Worm (Caenorhabditis elegans) whole organism, L4 larva: ENCODE data around the gene trcs-1.
A peak's percentile ranks its signal among the peaks of the same experiment; 100 is the strongest.

ENCODE experiments used
- D1046.2 ChIP-seq: fragments of 200-800 bp; sonication (Bioruptor generic); IDR thresholded peaks from 2 replicates; pipeline ENCODE4 v1.3.6; 2022; ENCODE audit warnings: missing genetic modification characterization, missing compliant biosample characterization
- F44E2.7 ChIP-seq: fragments of 200-800 bp; sonication (Bioruptor generic); IDR thresholded peaks from 2 replicates; pipeline ENCODE4 v2.1.2; 2022; ENCODE audit warnings: missing genetic modification characterization, missing compliant biosample characterization
- F49E8.2 ChIP-seq: sonication (generic microtip); optimal IDR thresholded peaks from 2 replicates; lab custom pipeline; 2016; ENCODE audit warnings: missing compliant biosample characterization, mild to moderate bottlenecking, missing genetic modification characterization, borderline replicate concordance
- T20F7.1 ChIP-seq: fragments of 200-800 bp; sonication (Bioruptor generic); optimal IDR thresholded peaks from 2 replicates; lab custom pipeline; 2018; ENCODE audit warnings: mild to moderate bottlenecking, missing genetic modification characterization, missing compliant biosample characterization
- T26A8.4 ChIP-seq: fragments of 200-800 bp; sonication (Bioruptor generic); IDR thresholded peaks from 2 replicates; pipeline ENCODE4 v1.3.6; 2022; ENCODE audit warnings: missing genetic modification characterization, missing compliant biosample characterization
- Y5F2A.4 ChIP-seq: fragments of 200-800 bp; sonication (Bioruptor generic); optimal IDR thresholded peaks from 2 replicates; lab custom pipeline; 2018; ENCODE audit warnings: mild to moderate bottlenecking, missing genetic modification characterization, missing compliant biosample characterization
- Y75B8A.6 ChIP-seq: fragments of 200-800 bp; sonication (Bioruptor generic); IDR thresholded peaks from 2 replicates; pipeline ENCODE4 v1.3.6; 2022; ENCODE audit warnings: missing genetic modification reagents, missing genetic modification characterization, missing compliant biosample characterization
- ZK337.2 ChIP-seq: fragments of 200-800 bp; sonication (Bioruptor generic); IDR thresholded peaks from 2 replicates; pipeline ENCODE4 v1.3.6; 2022; ENCODE audit warnings: missing genetic modification reagents, missing genetic modification characterization, missing compliant biosample characterization
- aha-1 ChIP-seq: fragments of 150-350 bp; peaks from one replicate; lab custom pipeline; 2014; ENCODE audit warnings: missing biosample characterization, missing genetic modification characterization
- aly-2 ChIP-seq: sonication (generic microtip); optimal IDR thresholded peaks from 2 replicates; lab custom pipeline; 2018; ENCODE audit warnings: missing biosample characterization, missing genetic modification characterization
- ama-1 ChIP-seq: fragments of 150-350 bp; optimal IDR thresholded peaks from 2 replicates; lab custom pipeline; 2014; ENCODE audit warnings: inconsistent platforms, mixed read lengths
- arid-1 ChIP-seq: fragments of 200-800 bp; sonication (Bioruptor generic); conservative IDR thresholded peaks from 2 replicates; pipeline ENCODE4 v1.3.6; 2022; ENCODE audit warnings: missing genetic modification reagents, missing genetic modification characterization, missing compliant biosample characterization
- attf-4 ChIP-seq: sonication (generic microtip); optimal IDR thresholded peaks from 3 replicates; lab custom pipeline; 2017; ENCODE audit warnings: missing biosample characterization, missing genetic modification characterization
- ceh-28 ChIP-seq: fragments of 150-350 bp; optimal IDR thresholded peaks from 2 replicates; lab custom pipeline; 2014; ENCODE audit warnings: missing biosample characterization, missing genetic modification reagents, missing genetic modification characterization
- ceh-62 ChIP-seq: sonication (generic microtip); optimal IDR thresholded peaks from 2 replicates; lab custom pipeline; 2017; ENCODE audit warnings: missing biosample characterization, missing genetic modification characterization
- cey-2 ChIP-seq: sonication (generic microtip); optimal IDR thresholded peaks from 3 replicates; lab custom pipeline; 2017; ENCODE audit warnings: missing genetic modification characterization, mild to moderate bottlenecking, missing compliant biosample characterization, antibody characterized with exemption, borderline replicate concordance; ENCODE audit not compliant: insufficient read depth
- daf-12 ChIP-seq: fragments of 150-350 bp; optimal IDR thresholded peaks from 2 replicates; lab custom pipeline; 2014; ENCODE audit warnings: missing biosample characterization, missing genetic modification reagents, missing genetic modification characterization
- daf-16 ChIP-seq, 3 experiments: sonication (generic microtip); optimal IDR thresholded peaks; 2 replicates each; lab custom pipeline; 2016 to 2017; ENCODE audit warnings: missing genetic modification characterization in 3 of 3, missing genetic modification reagents in 3 of 3, mild to moderate bottlenecking in 2 of 3, missing compliant biosample characterization in 2 of 3, missing biosample characterization in 1 of 3, moderate library complexity in 1 of 3
- daf-8 ChIP-seq: fragments of 200-800 bp; sonication (Bioruptor generic); IDR thresholded peaks from 2 replicates; pipeline ENCODE4 v1.3.6; 2022; ENCODE audit warnings: missing genetic modification characterization, missing compliant biosample characterization
- dmd-6 ChIP-seq: fragments of 200-800 bp; sonication (Bioruptor generic); IDR thresholded peaks from 2 replicates; pipeline ENCODE4 v1.3.6; 2022; ENCODE audit warnings: missing genetic modification reagents, missing genetic modification characterization, missing compliant biosample characterization
- dpl-1 ChIP-seq: fragments of 150-350 bp; optimal IDR thresholded peaks from 2 replicates; lab custom pipeline; 2014; ENCODE audit warnings: missing biosample characterization, missing genetic modification reagents, missing genetic modification characterization
- duxl-1 ChIP-seq: sonication (generic microtip); optimal IDR thresholded peaks from 2 replicates; lab custom pipeline; 2016; ENCODE audit warnings: mild to moderate bottlenecking, missing genetic modification characterization, moderate library complexity, missing compliant biosample characterization; ENCODE audit not compliant: poor library complexity
- dve-1 ChIP-seq: sonication (generic microtip); optimal IDR thresholded peaks from 2 replicates; lab custom pipeline; 2017; ENCODE audit warnings: antibody characterized with exemption, mild to moderate bottlenecking, missing genetic modification characterization, missing compliant biosample characterization; ENCODE audit not compliant: insufficient read depth
- fkh-10 ChIP-seq: fragments of 150-350 bp; optimal IDR thresholded peaks from 2 replicates; lab custom pipeline; 2014; ENCODE audit warnings: missing biosample characterization, missing genetic modification reagents, missing genetic modification characterization
- gei-8 ChIP-seq: fragments of 200-800 bp; sonication (Bioruptor generic); optimal IDR thresholded peaks from 2 replicates; lab custom pipeline; 2018; ENCODE audit warnings: mild to moderate bottlenecking, missing genetic modification characterization, missing compliant biosample characterization
- hlh-11 ChIP-seq: fragments of 200-800 bp; sonication (Bioruptor generic); optimal IDR thresholded peaks from 2 replicates; lab custom pipeline; 2018; ENCODE audit warnings: mild to moderate bottlenecking, missing genetic modification characterization, missing compliant biosample characterization
- lim-7 ChIP-seq: fragments of 200-800 bp; sonication (Bioruptor generic); IDR thresholded peaks from 2 replicates; pipeline ENCODE4 v1.3.6; 2022; ENCODE audit warnings: missing genetic modification characterization, missing compliant biosample characterization
- lin-29 ChIP-seq: fragments of 200-800 bp; sonication (Bioruptor generic); IDR thresholded peaks from 2 replicates; pipeline ENCODE4 v1.3.6; 2022; ENCODE audit warnings: missing genetic modification reagents, missing genetic modification characterization, missing compliant biosample characterization
- madf-9 ChIP-seq: fragments of 200-800 bp; sonication (Bioruptor generic); conservative IDR thresholded peaks from 2 replicates; pipeline ENCODE4 v1.3.6; 2022; ENCODE audit warnings: missing genetic modification reagents, missing genetic modification characterization, missing compliant biosample characterization
- mdt-29 ChIP-seq: fragments of 200-800 bp; sonication (Bioruptor generic); IDR thresholded peaks from 2 replicates; pipeline ENCODE4 v1.3.6; 2022; ENCODE audit warnings: missing genetic modification reagents, missing genetic modification characterization, missing compliant biosample characterization
- mes-2 ChIP-seq: sonication (generic microtip); optimal IDR thresholded peaks from 2 replicates; lab custom pipeline; 2016; ENCODE audit warnings: missing genotype, mild to moderate bottlenecking, missing genetic modification characterization, missing compliant biosample characterization; ENCODE audit not compliant: poor library complexity, severe bottlenecking
- mxl-2 ChIP-seq: fragments of 200-800 bp; sonication (Bioruptor generic); conservative IDR thresholded peaks from 2 replicates; pipeline ENCODE4 v1.3.6; 2022; ENCODE audit warnings: missing genetic modification reagents, missing genetic modification characterization, missing compliant biosample characterization
- nhr-10 ChIP-seq: fragments of 150-350 bp; optimal IDR thresholded peaks from 2 replicates; lab custom pipeline; 2014; ENCODE audit warnings: missing biosample characterization, missing genetic modification characterization
- nhr-102 ChIP-seq: sonication (generic microtip); optimal IDR thresholded peaks from 2 replicates; lab custom pipeline; 2016; ENCODE audit warnings: mild to moderate bottlenecking, missing genetic modification characterization, moderate library complexity, missing compliant biosample characterization
- nhr-111 ChIP-seq: fragments of 200-800 bp; sonication (Bioruptor generic); optimal IDR thresholded peaks from 2 replicates; lab custom pipeline; 2018; ENCODE audit warnings: mild to moderate bottlenecking, missing genetic modification characterization, missing compliant biosample characterization
- nhr-28 ChIP-seq: fragments of 150-350 bp; optimal IDR thresholded peaks from 2 replicates; lab custom pipeline; 2014; ENCODE audit warnings: missing biosample characterization, missing genetic modification characterization
- nhr-42 ChIP-seq: fragments of 200-800 bp; sonication (Bioruptor generic); IDR thresholded peaks from 2 replicates; pipeline ENCODE4 v1.3.6; 2022; ENCODE audit warnings: missing genetic modification characterization, missing compliant biosample characterization
- nhr-6 ChIP-seq: fragments of 150-350 bp; optimal IDR thresholded peaks from 2 replicates; lab custom pipeline; 2014; ENCODE audit warnings: missing biosample characterization, missing genetic modification characterization
- nhr-76 ChIP-seq: fragments of 150-350 bp; optimal IDR thresholded peaks from 2 replicates; lab custom pipeline; 2014; ENCODE audit warnings: missing biosample characterization, missing genetic modification characterization
- php-3 ChIP-seq: fragments of 200-800 bp; sonication (Bioruptor generic); IDR thresholded peaks from 2 replicates; pipeline ENCODE4 v1.3.6; 2022; ENCODE audit warnings: missing genetic modification reagents, missing genetic modification characterization, missing compliant biosample characterization
- pqm-1 ChIP-seq: sonication (generic microtip); optimal IDR thresholded peaks from 2 replicates; lab custom pipeline; 2017; ENCODE audit warnings: missing biosample characterization, missing genetic modification characterization
- sdz-12 ChIP-seq: fragments of 200-800 bp; sonication (Bioruptor generic); optimal IDR thresholded peaks from 2 replicates; lab custom pipeline; 2018; ENCODE audit warnings: mild to moderate bottlenecking, missing genetic modification characterization, missing compliant biosample characterization
- snpc-1.2 ChIP-seq: fragments of 200-800 bp; sonication (Bioruptor generic); IDR thresholded peaks from 2 replicates; pipeline ENCODE4 v1.3.6; 2022; ENCODE audit warnings: missing genetic modification reagents, missing genetic modification characterization, missing compliant biosample characterization
- snpc-4 ChIP-seq: fragments of 150-350 bp; optimal IDR thresholded peaks from 2 replicates; lab custom pipeline; 2014; ENCODE audit warnings: missing biosample characterization, missing genetic modification characterization
- spr-3 ChIP-seq: fragments of 200-800 bp; sonication (Bioruptor generic); optimal IDR thresholded peaks from 2 replicates; lab custom pipeline; 2018; ENCODE audit warnings: mild to moderate bottlenecking, missing genetic modification characterization, missing compliant biosample characterization
- tra-1 ChIP-seq: fragments of 200-800 bp; sonication (Bioruptor generic); IDR thresholded peaks from 2 replicates; pipeline ENCODE4 v1.3.6; 2022; ENCODE audit warnings: missing genetic modification reagents, missing genetic modification characterization, missing compliant biosample characterization
- unc-130 ChIP-seq: sonication (generic microtip); optimal IDR thresholded peaks from 2 replicates; lab custom pipeline; 2016; ENCODE audit warnings: missing genetic modification reagents, missing genetic modification characterization, missing compliant biosample characterization
- unc-62 ChIP-seq, 3 experiments: fragments of 150-350 bp in 1 of 3; sonication (generic microtip); optimal IDR thresholded peaks in 2 of 3; peaks in 1 of 3; 1 replicate in 1 of 3; 2 replicates in 2 of 3; lab custom pipeline; 2014 to 2017; ENCODE audit warnings: missing biosample characterization in 3 of 3, missing genetic modification characterization in 3 of 3, missing genetic modification reagents in 3 of 3, missing genotype in 1 of 3
- vab-7 ChIP-seq: fragments of 200-800 bp; sonication (Bioruptor generic); IDR thresholded peaks from 2 replicates; pipeline ENCODE4 v1.3.6; 2022; ENCODE audit warnings: missing genetic modification reagents, missing genetic modification characterization, missing compliant biosample characterization
- zfp-3 ChIP-seq: fragments of 200-800 bp; sonication (Bioruptor generic); conservative IDR thresholded peaks from 2 replicates; pipeline ENCODE4 v1.3.6; 2022; ENCODE audit warnings: missing genetic modification reagents, missing genetic modification characterization, missing compliant biosample characterization
- ztf-11 ChIP-seq: fragments of 150-350 bp; optimal IDR thresholded peaks from 2 replicates; lab custom pipeline; 2014; ENCODE audit warnings: missing biosample characterization, missing genetic modification characterization
- ztf-7 ChIP-seq: fragments of 150-350 bp; optimal IDR thresholded peaks from 2 replicates; lab custom pipeline; 2014; ENCODE audit warnings: missing biosample characterization, missing genetic modification characterization

Gene trcs-1

ce11 chrIV:9538214-9538613 is 50.4 kb downstream of the trcs-1 start (continued):
- no peak for TF ChIP-seq sdz-12 (GFP tag; lab: Kevin White, UChicago)
- no peak for TF ChIP-seq nhr-10 (tag; lab: Kevin White, UChicago)
- TF ChIP-seq aha-1 (tag; lab: Kevin White, UChicago): no peak
- no peak for TF ChIP-seq fkh-10 (GFP tag; lab: Kevin White, UChicago)
- TF ChIP-seq nhr-6: no peak
- TF ChIP-seq duxl-1: no peak
- TF ChIP-seq cey-2 (tag; lab: Kevin White, UChicago): no peak
- TF ChIP-seq unc-130 (GFP tag; lab: Kevin White, UChicago): no peak
- no peak for TF ChIP-seq zfp-3 (GFP tag; lab: Robert Waterston, UW)
- TF ChIP-seq ZK337.2 (GFP tag; lab: Robert Waterston, UW): no peak
- no peak for TF ChIP-seq mes-2
- no peak for TF ChIP-seq F49E8.2 (tag; lab: Kevin White, UChicago)
- TF ChIP-seq Y5F2A.4 (GFP tag; lab: Kevin White, UChicago): no peak
- TF ChIP-seq unc-62 (GFP tag; optimal IDR thresholded peaks at IDR 0.05 in 1 of 2; lab: Kevin White, UChicago): peak in 1 of 2 experiments; percentile 95
- TF ChIP-seq unc-62 (tag; optimal IDR thresholded peaks at IDR 0.05; lab: Kevin White, UChicago): no peak
- TF ChIP-seq dmd-6 (GFP tag; lab: Robert Waterston, UW): peak; percentile 84
- no peak for TF ChIP-seq Y75B8A.6 (GFP tag; lab: Robert Waterston, UW)
- TF ChIP-seq T26A8.4: no peak
- TF ChIP-seq gei-8 (GFP tag; lab: Kevin White, UChicago): no peak
- no peak for TF ChIP-seq D1046.2
- no peak for TF ChIP-seq ztf-7 (tag; lab: Kevin White, UChicago)
- TF ChIP-seq mxl-2 (GFP tag; lab: Robert Waterston, UW): no peak
- TF ChIP-seq ceh-62 (tag; lab: Kevin White, UChicago): no peak
- no peak for TF ChIP-seq snpc-4 (tag; lab: Kevin White, UChicago)
- TF ChIP-seq hlh-11: peak; percentile 40
- TF ChIP-seq daf-8: no peak
- TF ChIP-seq vab-7 (GFP tag; lab: Robert Waterston, UW): no peak
- no peak for TF ChIP-seq aly-2 (tag; lab: Kevin White, UChicago)
- no peak for TF ChIP-seq nhr-42 (GFP tag; lab: Robert Waterston, UW)
- no peak for TF ChIP-seq madf-9 (GFP tag; lab: Robert Waterston, UW)
- TF ChIP-seq php-3 (GFP tag; lab: Robert Waterston, UW): no peak
- no peak for TF ChIP-seq dpl-1 (GFP tag; lab: Kevin White, UChicago)
- TF ChIP-seq attf-4: no peak
- no peak for TF ChIP-seq arid-1 (GFP tag; lab: Robert Waterston, UW)
- TF ChIP-seq ztf-11 (tag; lab: Kevin White, UChicago): no peak
- no peak for TF ChIP-seq daf-12 (tag; lab: Kevin White, UChicago)
- no peak for TF ChIP-seq spr-3 (GFP tag; lab: Kevin White, UChicago)
- TF ChIP-seq nhr-102: no peak
- TF ChIP-seq lim-7: no peak
- no peak for TF ChIP-seq mdt-29

DNA sequence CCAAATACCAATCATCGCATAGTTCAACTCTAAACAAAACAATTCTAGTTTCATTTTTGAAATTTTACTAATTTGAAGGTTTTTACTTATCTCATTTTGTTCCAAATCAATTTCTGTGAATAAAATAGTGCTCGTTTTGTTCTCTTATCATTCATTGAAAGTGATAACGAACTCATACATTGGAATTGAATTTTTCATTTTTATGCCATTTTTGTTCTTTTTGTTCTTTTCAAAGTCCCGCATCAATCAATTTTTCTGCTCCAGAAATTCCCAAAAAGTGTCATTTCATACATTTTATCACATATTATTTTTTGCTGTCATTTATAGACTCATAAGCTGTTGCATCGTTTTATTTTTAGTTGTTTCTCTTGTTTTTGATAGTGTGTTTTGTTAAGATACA is 51.1 kb downstream of the trcs-1 start:
- TF ChIP-seq T20F7.1 (GFP tag; lab: Kevin White, UChicago) (peak; percentile 21), php-3 (GFP tag; lab: Robert Waterston, UW) (peak; percentile 60), zfp-3 (GFP tag; lab: Robert Waterston, UW) (no peak), cey-2 (tag; lab: Kevin White, UChicago) (no peak), F44E2.7 (GFP tag; lab: Robert Waterston, UW) (no peak), pqm-1 (tag; lab: Kevin White, UChicago) (peak; percentile 77), nhr-76 (no peak), lin-29 (GFP tag; lab: Robert Waterston, UW) (no peak), snpc-1.2 (GFP tag; lab: Robert Waterston, UW) (no peak), dve-1 (tag; lab: Kevin White, UChicago) (peak; percentile 44), nhr-42 (GFP tag; lab: Robert Waterston, UW) (no peak), ama-1 (lab: Kevin White, UChicago) (no peak), dmd-6 (GFP tag; lab: Robert Waterston, UW) (peak; percentile 76), nhr-28 (tag; lab: Kevin White, UChicago) (peak; percentile 25), ceh-28 (tag; lab: Kevin White, UChicago) (no peak), daf-16 (GFP tag; optimal IDR thresholded peaks at IDR 0.05; lab: Kevin White, UChicago) (no peak), daf-16 (tag; optimal IDR thresholded peaks at IDR 0.05; lab: Kevin White, UChicago) (peak; percentile 28), nhr-111 (no peak), tra-1 (peak; percentile 68; the same call in 1 of the 2 replicates)
- TF ChIP-seq, all 104 proteins: peak for 8
